Fruit fly (Drosophila melanogaster): Measurements from ENCODE around the gene CG14861.

Gene CG14861

dm6 chr3R:15014470-15014869 is at the start of gene CG14861:
Gene CG14861, plus strand, starts transcription at chr3R:15014770.
- no peak for TF ChIP-seq Mio (GFP tag; optimal IDR thresholded peaks at IDR 0.05)
- no peak for TF ChIP-seq Hr83 (GFP tag; optimal IDR thresholded peaks at IDR 0.05; ENCODE audit: poor library complexity, severe bottlenecking)
- TF ChIP-seq CrebA (GFP tag; optimal IDR thresholded peaks at IDR 0.05; ENCODE audit: borderline replicate concordance), result no peak
- no peak for TF ChIP-seq dl (GFP tag; optimal IDR thresholded peaks at IDR 0.05; ENCODE audit: insufficient read depth in 1 of 2, partially characterized antibody in 2 of 2)
- TF ChIP-seq tai (GFP tag; optimal IDR thresholded peaks at IDR 0.05), result no peak
- no peak for TF ChIP-seq lola (GFP tag; optimal IDR thresholded peaks at IDR 0.05)
- no peak for TF ChIP-seq woc (GFP tag; optimal IDR thresholded peaks at IDR 0.05)
- no peak for TF ChIP-seq Myc (optimal IDR thresholded peaks at IDR 0.05)
- no peak for TF ChIP-seq Sp1 (GFP tag; optimal IDR thresholded peaks at IDR 0.05)
- TF ChIP-seq Abd-B (GFP tag; optimal IDR thresholded peaks at IDR 0.05), result no peak
- TF ChIP-seq jim (GFP tag; optimal IDR thresholded peaks at IDR 0.05), result no peak
- no peak for TF ChIP-seq N (GFP tag; optimal IDR thresholded peaks at IDR 0.05)
- TF ChIP-seq rgr (GFP tag; optimal IDR thresholded peaks at IDR 0.05), result no peak

dm6 chr3R:14965285-14965684 is 49.3 kb upstream of the CG14861 start:
- TF ChIP-seq Dfd (GFP tag; optimal IDR thresholded peaks at IDR 0.05) (peak; percentile 92), Sp1 (GFP tag; optimal IDR thresholded peaks at IDR 0.05) (no peak)

DNA sequence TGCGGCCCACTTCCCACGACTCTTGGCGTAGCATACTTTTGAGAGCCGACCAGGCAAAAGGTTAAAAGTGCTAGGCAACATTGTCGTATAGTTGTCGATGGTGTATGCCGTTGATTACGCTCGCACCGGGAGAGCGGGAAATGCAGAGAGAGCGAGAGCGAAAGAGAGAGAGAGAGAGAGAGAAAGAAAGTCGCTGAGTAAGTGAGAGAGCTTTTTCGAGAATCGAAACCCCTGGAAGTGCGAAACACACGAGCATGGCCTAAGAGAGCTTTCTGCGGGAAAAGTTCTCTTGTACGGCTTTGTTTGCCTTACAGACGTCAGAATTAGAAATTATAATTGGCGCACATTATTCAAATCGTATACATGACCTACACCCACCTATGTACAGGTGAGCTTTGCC is 28.4 kb upstream of the CG14861 start:
- TF ChIP-seq CG32264 (GFP tag; optimal IDR thresholded peaks at IDR 0.05), result no peak
- no peak for TF ChIP-seq h (GFP tag; optimal IDR thresholded peaks at IDR 0.05)
- TF ChIP-seq Hnf4 (GFP tag; optimal IDR thresholded peaks at IDR 0.05), result no peak
- no peak for TF ChIP-seq pan (optimal IDR thresholded peaks at IDR 0.05)
- no peak for TF ChIP-seq Vsx2 (GFP tag; optimal IDR thresholded peaks at IDR 0.05; ENCODE audit: partially characterized antibody)
- no peak for TF ChIP-seq Myc (optimal IDR thresholded peaks at IDR 0.05)
- no peak for TF ChIP-seq woc (GFP tag; optimal IDR thresholded peaks at IDR 0.05)
- no peak for TF ChIP-seq Jra (GFP tag; optimal IDR thresholded peaks at IDR 0.05)
- TF ChIP-seq Hr78 (GFP tag; optimal IDR thresholded peaks at IDR 0.05), result no peak
- no peak for TF ChIP-seq dl (GFP tag; optimal IDR thresholded peaks at IDR 0.05; ENCODE audit: insufficient read depth in 1 of 2, partially characterized antibody in 2 of 2)
- TF ChIP-seq Abd-B (GFP tag; optimal IDR thresholded peaks at IDR 0.05), result no peak
- TF ChIP-seq foxo (GFP tag; optimal IDR thresholded peaks at IDR 0.05), result no peak
- no peak for TF ChIP-seq GATAd (GFP tag; optimal IDR thresholded peaks at IDR 0.05)
- no peak for TF ChIP-seq rgr (GFP tag; optimal IDR thresholded peaks at IDR 0.05)
- TF ChIP-seq CG9705 (GFP tag; optimal IDR thresholded peaks at IDR 0.05), result no peak
- TF ChIP-seq sage (GFP tag; optimal IDR thresholded peaks at IDR 0.05), result no peak
- TF ChIP-seq Rel (GFP tag; optimal IDR thresholded peaks at IDR 0.05), result no peak
- TF ChIP-seq Rel (tag; optimal IDR thresholded peaks at IDR 0.05), result no peak
- no peak for TF ChIP-seq ey (GFP tag; optimal IDR thresholded peaks at IDR 0.05)
- no peak for TF ChIP-seq lola (GFP tag; optimal IDR thresholded peaks at IDR 0.05)

dm6 chr3R:14990097-14990496 is 24.5 kb upstream of the CG14861 start:
- TF ChIP-seq foxo (GFP tag; optimal IDR thresholded peaks at IDR 0.05), result no peak
- TF ChIP-seq Hr83 (GFP tag; optimal IDR thresholded peaks at IDR 0.05; ENCODE audit: poor library complexity, severe bottlenecking), result no peak
- TF ChIP-seq Jra (GFP tag; optimal IDR thresholded peaks at IDR 0.05), result no peak
- no peak for TF ChIP-seq br (GFP tag; optimal IDR thresholded peaks at IDR 0.05)
- no peak for TF ChIP-seq Vsx2 (GFP tag; optimal IDR thresholded peaks at IDR 0.05; ENCODE audit: partially characterized antibody)
- TF ChIP-seq OdsH (GFP tag; optimal IDR thresholded peaks at IDR 0.05), result no peak
- no peak for TF ChIP-seq HLH106 (tag; optimal IDR thresholded peaks at IDR 0.05)
- TF ChIP-seq Hnf4 (GFP tag; optimal IDR thresholded peaks at IDR 0.05), result no peak
- no peak for TF ChIP-seq Sp1 (GFP tag; optimal IDR thresholded peaks at IDR 0.05)
- no peak for TF ChIP-seq pan (optimal IDR thresholded peaks at IDR 0.05)
- no peak for TF ChIP-seq Dif (GFP tag; optimal IDR thresholded peaks at IDR 0.05; ENCODE audit: partially characterized antibody)
- no peak for TF ChIP-seq h (GFP tag; optimal IDR thresholded peaks at IDR 0.05)
- no peak for TF ChIP-seq Rel (GFP tag; optimal IDR thresholded peaks at IDR 0.05)
- TF ChIP-seq Rel (tag; optimal IDR thresholded peaks at IDR 0.05), result no peak
- no peak for TF ChIP-seq Myc (optimal IDR thresholded peaks at IDR 0.05)
- no peak for TF ChIP-seq woc (GFP tag; optimal IDR thresholded peaks at IDR 0.05)
- no peak for TF ChIP-seq dsf (GFP tag; optimal IDR thresholded peaks at IDR 0.05; ENCODE audit: borderline replicate concordance)
- TF ChIP-seq rgr (GFP tag; optimal IDR thresholded peaks at IDR 0.05), result no peak
- no peak for TF ChIP-seq ey (GFP tag; optimal IDR thresholded peaks at IDR 0.05)
- TF ChIP-seq Mio (GFP tag; optimal IDR thresholded peaks at IDR 0.05), result no peak
- TF ChIP-seq dl (GFP tag; optimal IDR thresholded peaks at IDR 0.05; ENCODE audit: insufficient read depth in 1 of 2, partially characterized antibody in 2 of 2), result no peak
